Fruit fly (Drosophila melanogaster) whole organism, prepupa: ENCODE results near the gene Nep5.

ENCODE experiments used
- CG10669 ChIP-seq: fragments of 200-800 bp; sonication (Bioruptor generic); optimal IDR thresholded peaks from 3 replicates; lab custom pipeline; 2018; ENCODE audit warnings: missing biosample characterization, mild to moderate bottlenecking, missing genetic modification characterization, moderate library complexity
- CG11762 ChIP-seq: fragments of 200-800 bp; sonication (Bioruptor generic); optimal IDR thresholded peaks from 3 replicates; lab custom pipeline; 2016; ENCODE audit warnings: missing biosample characterization, missing genetic modification characterization; ENCODE audit not compliant: insufficient read depth
- CG11902 ChIP-seq: fragments of 200-800 bp; sonication (Bioruptor generic); optimal IDR thresholded peaks from 3 replicates; lab custom pipeline; 2016; ENCODE audit warnings: missing biosample characterization, missing genetic modification characterization
- CG1621 ChIP-seq: fragments of 200-800 bp; sonication (Bioruptor generic); optimal IDR thresholded peaks from 3 replicates; lab custom pipeline; 2018; ENCODE audit warnings: missing biosample characterization, mild to moderate bottlenecking, missing genetic modification characterization
- CG16779 ChIP-seq: fragments of 200-800 bp; sonication (Bioruptor generic); optimal IDR thresholded peaks from 3 replicates; lab custom pipeline; 2017; ENCODE audit warnings: missing biosample characterization, mild to moderate bottlenecking, missing genetic modification characterization
- CG3032 ChIP-seq: fragments of 200-800 bp; optimal IDR thresholded peaks from 2 replicates; lab custom pipeline; 2019; ENCODE audit warnings: missing biosample characterization, mild to moderate bottlenecking, missing genetic modification characterization, moderate library complexity
- CG34406 ChIP-seq: fragments of 200-800 bp; sonication (Bioruptor generic); optimal IDR thresholded peaks from 3 replicates; lab custom pipeline; 2016; ENCODE audit warnings: missing biosample characterization, missing genetic modification characterization
- CG3919 ChIP-seq: fragments of 200-800 bp; sonication (Bioruptor generic); optimal IDR thresholded peaks from 3 replicates; lab custom pipeline; 2016; ENCODE audit warnings: missing biosample characterization, missing genetic modification characterization
- CG6163 ChIP-seq: fragments of 200-800 bp; sonication (Bioruptor generic); IDR thresholded peaks from 3 replicates; pipeline ENCODE4 v1.3.6; 2022; ENCODE audit warnings: missing biosample characterization, missing genetic modification characterization
- CG6276 ChIP-seq: fragments of 200-800 bp; sonication (Bioruptor generic); optimal IDR thresholded peaks from 2 replicates; lab custom pipeline; 2017; ENCODE audit warnings: missing biosample characterization, mild to moderate bottlenecking, missing genetic modification characterization
- CG6808 ChIP-seq: fragments of 200-800 bp; sonication (Bioruptor generic); optimal IDR thresholded peaks from 3 replicates; lab custom pipeline; 2017; ENCODE audit warnings: missing biosample characterization, missing genetic modification characterization, mild to moderate bottlenecking, moderate library complexity, missing genetic modification reagents
- CG6854 ChIP-seq: fragments of 200-800 bp; sonication (Bioruptor generic); optimal IDR thresholded peaks from 2 replicates; lab custom pipeline; 2017; ENCODE audit warnings: missing biosample characterization, mild to moderate bottlenecking, missing genetic modification characterization
- CG7368 ChIP-seq: fragments of 200-800 bp; sonication (Bioruptor generic); optimal IDR thresholded peaks from 3 replicates; lab custom pipeline; 2016; ENCODE audit warnings: missing biosample characterization, missing genetic modification characterization
- CG8119 ChIP-seq: fragments of 200-800 bp; sonication (Bioruptor generic); IDR thresholded peaks from 3 replicates; pipeline ENCODE4 v1.3.6; 2022; ENCODE audit warnings: missing biosample characterization, missing genetic modification characterization
- CG8632 ChIP-seq: fragments of 200-800 bp; sonication (Bioruptor generic); optimal IDR thresholded peaks from 3 replicates; lab custom pipeline; 2016; ENCODE audit warnings: missing biosample characterization, missing genetic modification characterization
- CG9139 ChIP-seq: fragments of 200-800 bp; sonication (Bioruptor generic); optimal IDR thresholded peaks from 3 replicates; lab custom pipeline; 2017; ENCODE audit warnings: missing biosample characterization, mild to moderate bottlenecking, missing genetic modification characterization
- Eip78C ChIP-seq: fragments of 200-800 bp; sonication (Bioruptor generic); peaks from one replicate; lab custom pipeline; 2016; ENCODE audit warnings: missing biosample characterization, missing genetic modification characterization
- Ets21C ChIP-seq: fragments of 200-800 bp; sonication (Bioruptor generic); optimal IDR thresholded peaks from 3 replicates; lab custom pipeline; 2016; ENCODE audit warnings: missing biosample characterization, missing genetic modification characterization
- Ets96B ChIP-seq: fragments of 200-800 bp; optimal IDR thresholded peaks from 2 replicates; lab custom pipeline; 2019; ENCODE audit warnings: missing biosample characterization, mild to moderate bottlenecking, missing genetic modification characterization, moderate library complexity
- Gug ChIP-seq: fragments of 200-800 bp; sonication (Bioruptor generic); IDR thresholded peaks from 2 replicates; pipeline ENCODE4 v1.3.6; 2022; ENCODE audit warnings: missing biosample characterization, missing genetic modification characterization
- Hr38 ChIP-seq: sonication (Bioruptor generic); optimal IDR thresholded peaks from 2 replicates; lab custom pipeline; 2016; ENCODE audit warnings: missing biosample characterization, missing genetic modification characterization
- Hr39 ChIP-seq: fragments of 200-800 bp; sonication (Bioruptor generic); optimal IDR thresholded peaks from 2 replicates; lab custom pipeline; 2016; ENCODE audit warnings: missing biosample characterization, missing genetic modification characterization
- Hr4 ChIP-seq: fragments of 200-800 bp; sonication (Bioruptor generic); optimal IDR thresholded peaks from 3 replicates; lab custom pipeline; 2016; ENCODE audit warnings: missing biosample characterization, missing genetic modification characterization
- Smox ChIP-seq: fragments of 200-800 bp; sonication (Bioruptor generic); optimal IDR thresholded peaks from 3 replicates; lab custom pipeline; 2016; ENCODE audit warnings: missing biosample characterization, missing genetic modification characterization
- Sox102F ChIP-seq: fragments of 200-800 bp; sonication (Bioruptor generic); optimal IDR thresholded peaks from 2 replicates; lab custom pipeline; 2016; ENCODE audit warnings: missing biosample characterization, mild to moderate bottlenecking, missing genetic modification characterization
- achi ChIP-seq: fragments of 200-800 bp; sonication (Bioruptor generic); optimal IDR thresholded peaks from 3 replicates; lab custom pipeline; 2016; ENCODE audit warnings: missing biosample characterization, missing genetic modification characterization
- cyc ChIP-seq: fragments of 200-800 bp; sonication (Bioruptor generic); optimal IDR thresholded peaks from 3 replicates; lab custom pipeline; 2016; ENCODE audit warnings: missing biosample characterization, missing genetic modification characterization
- dsx ChIP-seq: fragments of 200-800 bp; optimal IDR thresholded peaks from 3 replicates; lab custom pipeline; 2019; ENCODE audit warnings: missing biosample characterization, mild to moderate bottlenecking, missing genetic modification characterization, moderate library complexity; ENCODE audit not compliant: poor library complexity, severe bottlenecking
- eg ChIP-seq: fragments of 200-800 bp; sonication (Bioruptor generic); IDR thresholded peaks from 3 replicates; pipeline ENCODE4 v1.3.6; 2022; ENCODE audit warnings: missing biosample characterization, missing genetic modification characterization
- esn ChIP-seq: fragments of 200-800 bp; sonication (Bioruptor generic); optimal IDR thresholded peaks from 2 replicates; lab custom pipeline; 2016; ENCODE audit warnings: missing biosample characterization, mild to moderate bottlenecking, missing genetic modification characterization, moderate library complexity
- fd59A ChIP-seq: fragments of 200-800 bp; sonication (Bioruptor generic); optimal IDR thresholded peaks from 2 replicates; lab custom pipeline; 2017; ENCODE audit warnings: missing biosample characterization, mild to moderate bottlenecking, missing genetic modification characterization, missing genetic modification reagents
- fkh ChIP-seq: fragments of 200-800 bp; sonication (Bioruptor generic); optimal IDR thresholded peaks from 3 replicates; lab custom pipeline; 2017; ENCODE audit warnings: missing biosample characterization, mild to moderate bottlenecking, missing genetic modification characterization, moderate library complexity
- lz ChIP-seq: fragments of 200-800 bp; sonication (Bioruptor generic); optimal IDR thresholded peaks from 3 replicates; lab custom pipeline; 2016; ENCODE audit warnings: missing biosample characterization, missing genetic modification characterization
- pdm3 ChIP-seq: fragments of 200-800 bp; sonication (Bioruptor generic); optimal IDR thresholded peaks from 3 replicates; lab custom pipeline; 2016; ENCODE audit warnings: missing biosample characterization, missing genetic modification characterization
- salr ChIP-seq, 2 experiments: fragments of 200-800 bp; sonication (Bioruptor generic); optimal IDR thresholded peaks; 3 replicates each; lab custom pipeline; 2016 to 2018; ENCODE audit warnings: missing biosample characterization in 2 of 2, missing genetic modification characterization in 2 of 2, mild to moderate bottlenecking in 1 of 2
- spab ChIP-seq: fragments of 200-800 bp; sonication (Bioruptor generic); optimal IDR thresholded peaks from 2 replicates; lab custom pipeline; 2017; ENCODE audit warnings: missing biosample characterization, mild to moderate bottlenecking, missing genetic modification characterization, missing genetic modification reagents
- ss ChIP-seq, 2 experiments: fragments of 200-800 bp; sonication (Bioruptor generic); optimal IDR thresholded peaks; 2 replicates in 1 of 2; 3 replicates in 1 of 2; lab custom pipeline; 2017 to 2018; ENCODE audit warnings: mild to moderate bottlenecking in 2 of 2, missing biosample characterization in 2 of 2, missing genetic modification characterization in 2 of 2, moderate library complexity in 1 of 2
- topi ChIP-seq: fragments of 200-800 bp; sonication (Bioruptor generic); optimal IDR thresholded peaks from 3 replicates; lab custom pipeline; 2016; ENCODE audit warnings: missing biosample characterization, missing genetic modification characterization
- vri ChIP-seq: fragments of 200-800 bp; sonication (Bioruptor generic); optimal IDR thresholded peaks from 3 replicates; lab custom pipeline; 2016; ENCODE audit warnings: missing biosample characterization, mild to moderate bottlenecking, missing genetic modification characterization

Nep5 gene

DNA sequence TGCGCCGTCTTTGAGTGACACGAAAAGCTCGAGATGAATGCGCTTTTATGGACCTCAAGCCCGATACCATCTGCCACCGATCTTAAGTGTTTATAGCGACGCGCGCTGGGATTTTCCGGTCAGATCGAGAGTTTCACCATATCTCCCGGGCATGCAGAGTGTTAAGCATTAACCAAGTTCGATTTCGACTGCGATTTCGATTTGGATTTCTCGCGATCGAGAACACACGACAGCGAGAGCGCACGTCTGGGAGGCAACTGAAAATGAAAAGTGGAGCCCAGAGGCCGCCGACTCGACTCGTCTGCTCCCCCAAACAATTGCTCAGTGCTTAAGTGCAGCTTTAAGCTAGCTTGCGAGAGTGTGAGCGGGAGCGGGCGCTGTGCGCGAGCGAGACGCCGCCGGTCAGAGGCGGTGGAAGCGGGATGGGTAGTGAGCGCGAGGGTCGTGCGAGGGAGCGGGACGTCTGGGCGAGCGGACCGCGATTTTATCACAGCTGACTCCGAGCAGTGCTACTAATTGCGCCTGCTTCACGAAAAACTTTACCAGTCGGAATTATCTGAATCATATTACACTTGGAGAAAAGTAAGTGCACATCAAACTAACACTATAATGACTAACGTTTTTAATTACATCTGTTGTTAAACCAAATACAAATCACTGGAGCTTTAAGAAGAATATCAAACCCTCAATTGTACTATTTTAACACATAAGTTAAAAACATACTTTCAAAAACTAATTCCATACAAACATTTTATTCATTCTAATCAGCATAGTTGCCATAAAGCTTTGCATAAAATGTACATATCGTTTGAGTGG, 6.0 kb upstream of the Nep5 start, which contains the start of gene spz (continued):
- no peak for TF ChIP-seq cyc (GFP tag; lab: Kevin White, UChicago)
- TF ChIP-seq vri (GFP tag; lab: Kevin White, UChicago): no peak
- peak; percentile 12 for TF ChIP-seq CG11762 (GFP tag; lab: Kevin White, UChicago)
- peak; percentile 58; the same call in 2 of the 3 replicates for TF ChIP-seq eg (GFP tag; lab: Robert Waterston, UW)
- no peak for TF ChIP-seq lz (GFP tag; lab: Kevin White, UChicago)
- TF ChIP-seq CG7368 (GFP tag; lab: Kevin White, UChicago): no peak
- no peak for TF ChIP-seq fd59A (GFP tag; lab: Kevin White, UChicago)
- peak; percentile 21 for TF ChIP-seq CG3919
- TF ChIP-seq topi (GFP tag; lab: Kevin White, UChicago): no peak
- no peak for TF ChIP-seq Hr38 (GFP tag; lab: Kevin White, UChicago)
- peak; percentile 40 for TF ChIP-seq Hr4 (GFP tag; lab: Kevin White, UChicago)
- no peak for TF ChIP-seq Smox (GFP tag; lab: Kevin White, UChicago)
- no peak for TF ChIP-seq esn (GFP tag; lab: Kevin White, UChicago)
- TF ChIP-seq Sox102F: no peak
- no peak for TF ChIP-seq CG11902 (GFP tag; lab: Kevin White, UChicago)

- TF ChIP-seq fkh (GFP tag; lab: Kevin White, UChicago) (peak; percentile 73), eg (GFP tag; lab: Robert Waterston, UW) (peak; percentile 59; the same call in 2 of the 3 replicates), CG1621 (tag; lab: Kevin White, UChicago) (peak; percentile 38), CG3919 (no peak), achi (no peak), vri (GFP tag; lab: Kevin White, UChicago) (no peak), pdm3 (GFP tag; lab: Kevin White, UChicago) (no peak), CG9139 (GFP tag; lab: Kevin White, UChicago) (peak; percentile 13), dsx (GFP tag; lab: Kevin White, UChicago) (peak; percentile 57), Eip78C (GFP tag; lab: Kevin White, UChicago) (peak; percentile 61), CG10669 (no peak), ss (GFP tag; optimal IDR thresholded peaks at IDR 0.05; lab: Kevin White, UChicago) (peak; percentile 36 to 44), CG6808 (peak; percentile 63), CG3032 (tag; lab: Kevin White, UChicago) (no peak), Hr4 (GFP tag; lab: Kevin White, UChicago) (peak; percentile 3), CG8119 (GFP tag; lab: Robert Waterston, UW) (0 out of 3 replicates have a peak, but pooled peaks have one; percentile 23), CG16779 (tag; lab: Kevin White, UChicago) (peak; percentile 26), CG6163 (GFP tag; lab: Robert Waterston, UW) (peak; percentile 76), spab (GFP tag; lab: Kevin White, UChicago) (peak; percentile 56), Ets96B (tag; lab: Kevin White, UChicago) (peak; percentile 56), CG6276 (peak; percentile 37), CG7368 (GFP tag; lab: Kevin White, UChicago) (no peak)
Observed at dm6 chr3R:27069201-27069600, 5.2 kb upstream of the Nep5 start.

DNA sequence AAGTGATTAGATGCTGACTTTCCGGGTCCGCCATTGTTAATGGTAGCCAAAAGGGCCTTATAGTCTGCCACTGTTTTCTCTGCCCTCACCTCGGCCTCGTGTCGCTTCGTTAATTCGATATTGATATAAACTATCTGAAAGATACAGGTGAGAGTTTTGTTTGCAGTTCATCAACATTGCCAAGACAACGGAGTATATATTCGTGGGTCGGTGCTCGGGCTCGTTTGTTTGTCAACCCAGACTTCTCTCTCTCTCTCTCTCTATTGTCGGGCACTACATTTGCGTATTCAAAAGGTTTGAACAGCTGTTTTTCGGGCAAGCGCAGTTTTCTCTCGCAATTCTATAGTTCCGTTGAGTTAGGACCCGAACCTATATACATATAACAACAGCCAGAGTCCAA, 3.4 kb upstream of the Nep5 start:
- TF ChIP-seq CG7368 (GFP tag; lab: Kevin White, UChicago): no peak
- TF ChIP-seq fkh (GFP tag; lab: Kevin White, UChicago): peak; percentile 89
- TF ChIP-seq Hr4 (GFP tag; lab: Kevin White, UChicago): no peak
- TF ChIP-seq, all 60 proteins: peak for 1

dm6 chr3R:27065136-27065535, 1.1 kb upstream of the Nep5 start, which contains the start of gene CG43935:
CG43935 (plus strand) TSS chr3R:27065436.
- no peak for TF ChIP-seq fkh (GFP tag; lab: Kevin White, UChicago)
- no peak for TF ChIP-seq Sox102F
- TF ChIP-seq CG8632 (GFP tag; lab: Kevin White, UChicago): no peak
- TF ChIP-seq Hr38 (GFP tag; lab: Kevin White, UChicago): no peak
- TF ChIP-seq ss (GFP tag; optimal IDR thresholded peaks at IDR 0.05; lab: Kevin White, UChicago): no peak
- no peak for TF ChIP-seq CG3032 (tag; lab: Kevin White, UChicago)
- TF ChIP-seq Gug (GFP tag; lab: Robert Waterston, UW): no peak
- no peak for TF ChIP-seq Eip78C (GFP tag; lab: Kevin White, UChicago)
- TF ChIP-seq CG9139 (GFP tag; lab: Kevin White, UChicago): no peak
- no peak for TF ChIP-seq CG8119 (GFP tag; lab: Robert Waterston, UW)
- no peak for TF ChIP-seq CG6854 (GFP tag; lab: Kevin White, UChicago)
- TF ChIP-seq Ets21C: no peak
- no peak for TF ChIP-seq Hr4 (GFP tag; lab: Kevin White, UChicago)
- no peak for TF ChIP-seq salr (GFP tag; optimal IDR thresholded peaks at IDR 0.05; lab: Kevin White, UChicago)
- TF ChIP-seq Hr39: no peak
- TF ChIP-seq CG34406 (GFP tag; lab: Kevin White, UChicago): no peak
